Fruit fly (Drosophila melanogaster): ENCODE data around the gene CG32576.

DNA sequence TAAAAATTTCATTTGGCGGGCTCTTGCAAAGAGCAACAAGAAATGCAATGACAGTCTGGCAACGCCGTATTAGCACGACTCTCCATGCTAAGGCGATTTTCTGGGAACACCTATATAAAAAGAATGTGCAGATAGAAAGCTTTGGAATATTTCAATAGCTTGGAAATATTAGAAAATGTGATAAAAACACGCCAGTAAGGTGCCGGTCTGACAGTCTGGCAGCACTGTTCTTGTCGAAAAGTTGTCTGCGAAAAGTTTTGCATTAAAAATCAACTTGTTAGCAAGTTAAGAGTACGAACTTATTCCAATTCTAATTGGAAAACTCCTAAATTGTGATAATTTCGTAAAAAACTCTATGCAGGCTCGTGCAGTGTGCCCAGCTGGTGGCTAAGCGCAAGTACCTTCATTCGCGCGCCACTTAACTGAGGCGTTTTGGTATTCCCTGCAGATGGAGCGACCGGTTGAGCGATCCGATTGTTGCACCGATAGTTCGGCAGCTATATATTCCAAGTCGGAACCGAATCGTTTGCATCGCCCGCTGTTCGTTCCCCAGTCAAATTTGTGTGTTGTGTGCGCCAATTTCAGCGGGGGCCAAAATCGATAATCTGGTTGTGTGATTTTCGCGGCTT is 10.3 kb downstream of the CG32576 start, which contains the start of gene eas:
- no peak for TF ChIP-seq brk (GFP tag; optimal IDR thresholded peaks at IDR 0.05)
- no peak for TF ChIP-seq Hr83 (GFP tag; optimal IDR thresholded peaks at IDR 0.05; ENCODE audit: poor library complexity, severe bottlenecking)
- TF ChIP-seq N (GFP tag; optimal IDR thresholded peaks at IDR 0.05) = peak; percentile 1
- TF ChIP-seq Dfd (GFP tag; optimal IDR thresholded peaks at IDR 0.05) = no peak
- no peak for TF ChIP-seq Mio (GFP tag; optimal IDR thresholded peaks at IDR 0.05)
